Worm (Caenorhabditis elegans) whole organism, L2 larva: Measurements from ENCODE around the gene ula-1.

Experiments used
- R02D3.7 ChIP-seq: fragments of 150-350 bp; optimal IDR thresholded peaks from 2 replicates; lab custom pipeline; 2014; ENCODE audit warnings: missing biosample characterization, missing genetic modification characterization
- alr-1 ChIP-seq: fragments of 150-350 bp; optimal IDR thresholded peaks from 2 replicates; lab custom pipeline; 2014; ENCODE audit warnings: missing biosample characterization, missing genetic modification characterization
- aly-2 ChIP-seq: fragments of 150-350 bp; optimal IDR thresholded peaks from 2 replicates; lab custom pipeline; 2014; ENCODE audit warnings: missing biosample characterization, missing genetic modification characterization
- dmd-4 ChIP-seq: sonication (generic microtip); optimal IDR thresholded peaks from 2 replicates; lab custom pipeline; 2017; ENCODE audit warnings: missing biosample characterization, missing genetic modification characterization
- mdl-1 ChIP-seq, 2 experiments: fragments of 150-350 bp in 1 of 2; sonication (generic microtip) in 1 of 2; optimal IDR thresholded peaks; 2 replicates each; lab custom pipeline; 2017; ENCODE audit warnings: missing biosample characterization in 2 of 2, missing genetic modification characterization in 2 of 2
- nhr-237 ChIP-seq: fragments of 150-350 bp; optimal IDR thresholded peaks from 2 replicates; lab custom pipeline; 2014; ENCODE audit warnings: missing biosample characterization, missing genetic modification characterization
- sem-4 ChIP-seq: fragments of 150-350 bp; optimal IDR thresholded peaks from 2 replicates; lab custom pipeline; 2014; ENCODE audit warnings: missing biosample characterization, missing genetic modification reagents, missing genetic modification characterization
- skn-1 ChIP-seq: sonication (generic microtip); optimal IDR thresholded peaks from 2 replicates; lab custom pipeline; 2017; ENCODE audit warnings: missing biosample characterization, missing genetic modification characterization
- snpc-4 ChIP-seq: fragments of 150-350 bp; optimal IDR thresholded peaks from 2 replicates; lab custom pipeline; 2014; ENCODE audit warnings: missing biosample characterization, missing genetic modification characterization
- unc-62 ChIP-seq: fragments of 150-350 bp; optimal IDR thresholded peaks from 2 replicates; lab custom pipeline; 2014; ENCODE audit warnings: missing biosample characterization, missing genetic modification reagents, missing genetic modification characterization

DNA sequence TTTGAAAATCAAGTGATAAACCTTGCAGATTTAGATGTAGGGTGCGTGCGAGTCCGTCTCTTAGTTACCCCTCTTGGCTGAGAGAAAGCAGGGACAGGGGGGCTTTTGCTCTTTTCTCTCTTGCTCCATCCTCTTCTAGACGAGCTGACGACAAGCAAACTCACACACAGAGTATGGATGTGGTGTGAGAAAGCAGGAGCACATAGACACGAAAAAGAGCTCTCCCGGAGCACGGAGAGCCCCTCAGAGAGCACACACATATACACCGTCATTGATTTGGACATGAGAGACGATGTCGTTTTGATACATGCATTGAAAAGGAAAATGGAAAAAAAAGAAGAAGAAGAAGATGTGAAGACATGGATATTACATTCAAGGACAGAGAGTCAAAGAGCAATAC, 44.5 kb downstream of the ula-1 start:
- TF ChIP-seq sem-4 (tag; lab: Kevin White, UChicago) (no peak), mdl-1 (tag; optimal IDR thresholded peaks at IDR 0.05; lab: Kevin White, UChicago) (no peak), snpc-4 (tag; lab: Kevin White, UChicago) (no peak), nhr-237 (tag; lab: Kevin White, UChicago) (no peak), skn-1 (tag; lab: Kevin White, UChicago) (no peak), aly-2 (no peak), alr-1 (tag; lab: Kevin White, UChicago) (no peak), unc-62 (GFP tag; lab: Kevin White, UChicago) (no peak), R02D3.7 (no peak), dmd-4 (tag; lab: Kevin White, UChicago) (no peak)
